Fruit fly (Drosophila melanogaster): ENCODE measurements around the gene JMJD7.

JMJD7 gene

dm6 chr3L:13476566-13477452, 26.7 kb upstream of the JMJD7 start (continued):
- TF ChIP-seq CG4360 (GFP tag; IDR thresholded peaks at IDR 0.05): no peak; the same call in 1 of the 2 replicates
- TF ChIP-seq CG9437 (GFP tag; optimal IDR thresholded peaks at IDR 0.05): peak; percentile 89
- no peak for TF ChIP-seq CG7963 (GFP tag; IDR thresholded peaks at IDR 0.05; ENCODE audit: partially characterized antibody)
- peak; percentile 14 for TF ChIP-seq CG4282 (GFP tag; optimal IDR thresholded peaks at IDR 0.05)
- peak; percentile 80 for TF ChIP-seq CG18476 (GFP tag; optimal IDR thresholded peaks at IDR 0.05)
- peak; percentile 43 for TF ChIP-seq Ets97D (GFP tag; optimal IDR thresholded peaks at IDR 0.05)
- TF ChIP-seq nerfin-2 (GFP tag; IDR thresholded peaks at IDR 0.05; ENCODE audit: partially characterized antibody): no peak
- TF ChIP-seq zen2 (GFP tag; IDR thresholded peaks at IDR 0.05; ENCODE audit: partially characterized antibody): peak; percentile 85
- TF ChIP-seq cwo (GFP tag; optimal IDR thresholded peaks at IDR 0.05): peak; percentile 88
- TF ChIP-seq CG2202 (tag; optimal IDR thresholded peaks at IDR 0.05): peak; percentile 71
- TF ChIP-seq crc (GFP tag; optimal IDR thresholded peaks at IDR 0.05): peak; percentile 22
- TF ChIP-seq da (GFP tag; optimal IDR thresholded peaks at IDR 0.05): peak; percentile 28
- peak; percentile 76 for TF ChIP-seq CG3407 (GFP tag; optimal IDR thresholded peaks at IDR 0.05)
- TF ChIP-seq CG10147 (GFP tag; optimal IDR thresholded peaks at IDR 0.05): peak; percentile 94
- TF ChIP-seq CG6654 (GFP tag; optimal IDR thresholded peaks at IDR 0.05): peak; percentile 83
- peak; percentile 47; the same call in 1 of the 3 replicates for TF ChIP-seq CG6175 (GFP tag; IDR thresholded peaks at IDR 0.05)
- peak; percentile 81 for TF ChIP-seq HLH3B (GFP tag; IDR thresholded peaks at IDR 0.05)
- TF ChIP-seq Opbp (GFP tag; IDR thresholded peaks at IDR 0.05; ENCODE audit: partially characterized antibody): no peak
- TF ChIP-seq aop (GFP tag; IDR thresholded peaks at IDR 0.05): no peak
- TF ChIP-seq Atf6 (GFP tag; IDR thresholded peaks at IDR 0.05): peak; percentile 79
- peak; percentile 91 for TF ChIP-seq CG11723 (GFP tag; optimal IDR thresholded peaks at IDR 0.05)
- peak; percentile 79 for TF ChIP-seq CG18764 (GFP tag; optimal IDR thresholded peaks at IDR 0.05)
- peak; percentile 89 for TF ChIP-seq Fer1 (GFP tag; optimal IDR thresholded peaks at IDR 0.05)
- TF ChIP-seq tio (GFP tag; optimal IDR thresholded peaks at IDR 0.05): peak; percentile 90
- peak; percentile 84 for TF ChIP-seq CG10654 (GFP tag; optimal IDR thresholded peaks at IDR 0.05)
- TF ChIP-seq Rx (GFP tag; IDR thresholded peaks at IDR 0.05): peak; percentile 79
- TF ChIP-seq h (optimal IDR thresholded peaks at IDR 0.05): no peak
- TF ChIP-seq CG17385 (GFP tag; optimal IDR thresholded peaks at IDR 0.05): peak; percentile 82
- 0 out of 2 replicates have a peak, but pooled peaks have one; percentile 6 for TF ChIP-seq ham (GFP tag; IDR thresholded peaks at IDR 0.05)
- no peak for TF ChIP-seq bowl (GFP tag; IDR thresholded peaks at IDR 0.05)
- TF ChIP-seq CG11696 (GFP tag; IDR thresholded peaks at IDR 0.05): peak; percentile 75
- peak; percentile 83 for TF ChIP-seq nerfin-1 (tag; optimal IDR thresholded peaks at IDR 0.05)
- TF ChIP-seq Atf-2 (GFP tag; optimal IDR thresholded peaks at IDR 0.05): peak; percentile 32
- peak; percentile 91 for TF ChIP-seq CG13775 (GFP tag; optimal IDR thresholded peaks at IDR 0.05)
- peak; percentile 66 for TF ChIP-seq ap (GFP tag; IDR thresholded peaks at IDR 0.05)
- peak; percentile 67 for TF ChIP-seq slou (GFP tag; optimal IDR thresholded peaks at IDR 0.05)
- TF ChIP-seq CG12219 (GFP tag; optimal IDR thresholded peaks at IDR 0.05): peak; percentile 80
- TF ChIP-seq ken (GFP tag; IDR thresholded peaks at IDR 0.05): peak; percentile 75
- no peak for TF ChIP-seq mirr (GFP tag; optimal IDR thresholded peaks at IDR 0.05)
- TF ChIP-seq CG17186 (GFP tag; optimal IDR thresholded peaks at IDR 0.05): peak; percentile 72
- TF ChIP-seq Spps (tag; optimal IDR thresholded peaks at IDR 0.05): peak; percentile 68
- no peak for TF ChIP-seq CG13894 (tag; optimal IDR thresholded peaks at IDR 0.05)
- TF ChIP-seq CG32767 (GFP tag; IDR thresholded peaks at IDR 0.05): peak; percentile 91
- no peak for TF ChIP-seq Antp (GFP tag; optimal IDR thresholded peaks at IDR 0.05)
- TF ChIP-seq gt (GFP tag; IDR thresholded peaks at IDR 0.05): 0 out of 2 replicates have a peak, but pooled peaks have one; percentile 43
- TF ChIP-seq CG4328 (GFP tag; optimal IDR thresholded peaks at IDR 0.05): peak; percentile 88
- TF ChIP-seq sob (GFP tag; IDR thresholded peaks at IDR 0.05): peak; percentile 88
- TF ChIP-seq CG9727 (GFP tag; optimal IDR thresholded peaks at IDR 0.05): peak; percentile 92
- peak; percentile 94 for TF ChIP-seq Asciz (GFP tag; optimal IDR thresholded peaks at IDR 0.05)

Measured in whole organism, embryonic.